Fruit fly (Drosophila melanogaster) whole organism, embryonic: ENCODE measurements around the gene CG6709.

ENCODE experiments used
- Ada2b ChIP-seq: fragments of 200-800 bp; sonication (Bioruptor generic); IDR thresholded peaks from 2 replicates; pipeline ENCODE4 v1.3.6; 2022; ENCODE audit warnings: missing biosample characterization, missing genetic modification characterization
- Antp ChIP-seq: fragments of 200-800 bp; sonication (Bioruptor generic); optimal IDR thresholded peaks from 3 replicates; lab custom pipeline; 2016; ENCODE audit warnings: missing biosample characterization, missing genetic modification characterization
- Asciz ChIP-seq: fragments of 200-800 bp; sonication (Bioruptor generic); optimal IDR thresholded peaks from 2 replicates; lab custom pipeline; 2017; ENCODE audit warnings: missing biosample characterization, mild to moderate bottlenecking, missing genetic modification characterization, missing genetic modification reagents
- B-H1 ChIP-seq: fragments of 200-800 bp; sonication (Bioruptor generic); IDR thresholded peaks from 3 replicates; pipeline ENCODE4 v1.3.6; 2022; ENCODE audit warnings: missing biosample characterization, missing genetic modification characterization
- CG11560 ChIP-seq: fragments of 200-800 bp; sonication (Bioruptor generic); IDR thresholded peaks from 3 replicates; pipeline ENCODE4 v1.3.6; 2022; ENCODE audit warnings: missing biosample characterization, missing genetic modification characterization
- CG11723 ChIP-seq: fragments of 200-800 bp; sonication (Bioruptor generic); optimal IDR thresholded peaks from 2 replicates; lab custom pipeline; 2017; ENCODE audit warnings: missing biosample characterization, mild to moderate bottlenecking, missing genetic modification characterization
- CG1233 ChIP-seq: fragments of 200-800 bp; sonication (Bioruptor generic); optimal IDR thresholded peaks from 4 replicates; lab custom pipeline; 2018; ENCODE audit warnings: missing biosample characterization, mild to moderate bottlenecking, missing genetic modification characterization
- CG12744 ChIP-seq: fragments of 200-800 bp; sonication (Bioruptor generic); optimal IDR thresholded peaks from 2 replicates; lab custom pipeline; 2016; ENCODE audit warnings: missing biosample characterization, missing genetic modification characterization
- CG12769 ChIP-seq: fragments of 200-800 bp; sonication (Bioruptor generic); optimal IDR thresholded peaks from 2 replicates; lab custom pipeline; 2019; ENCODE audit warnings: missing biosample characterization, mild to moderate bottlenecking, missing genetic modification characterization, moderate library complexity
- CG13123 ChIP-seq: fragments of 200-800 bp; sonication (Bioruptor generic); optimal IDR thresholded peaks from 2 replicates; lab custom pipeline; 2016; ENCODE audit warnings: missing biosample characterization, missing genetic modification characterization
- CG15073 ChIP-seq: fragments of 200-800 bp; sonication (Bioruptor generic); optimal IDR thresholded peaks from 2 replicates; lab custom pipeline; 2016; ENCODE audit warnings: missing biosample characterization, missing genetic modification characterization
- CG17612 ChIP-seq: fragments of 200-800 bp; sonication (Bioruptor generic); IDR thresholded peaks from 2 replicates; pipeline ENCODE4 v1.3.6; 2022; ENCODE audit warnings: missing biosample characterization, missing genetic modification characterization
- CG30020 ChIP-seq: fragments of 200-800 bp; optimal IDR thresholded peaks from 2 replicates; lab custom pipeline; 2019; ENCODE audit warnings: missing biosample characterization, mild to moderate bottlenecking, missing genetic modification characterization, moderate library complexity
- CG31224 ChIP-seq: fragments of 200-800 bp; sonication (Bioruptor generic); IDR thresholded peaks from 2 replicates; pipeline ENCODE4 v1.3.6; 2022; ENCODE audit warnings: missing biosample characterization, missing genetic modification characterization
- CG32767 ChIP-seq: fragments of 200-800 bp; sonication (Bioruptor generic); IDR thresholded peaks from 2 replicates; pipeline ENCODE4 v1.3.6; 2022; ENCODE audit warnings: missing biosample characterization, missing genetic modification characterization
- CG3281 ChIP-seq: fragments of 200-800 bp; sonication (Bioruptor generic); optimal IDR thresholded peaks from 3 replicates; lab custom pipeline; 2017; ENCODE audit warnings: missing biosample characterization, mild to moderate bottlenecking, missing genetic modification characterization
- CG3407 ChIP-seq: fragments of 200-800 bp; sonication (Bioruptor generic); optimal IDR thresholded peaks from 2 replicates; lab custom pipeline; 2018; ENCODE audit warnings: missing biosample characterization, mild to moderate bottlenecking, missing genetic modification characterization
- CG5953 ChIP-seq: fragments of 200-800 bp; sonication (Bioruptor generic); IDR thresholded peaks from 2 replicates; pipeline ENCODE4 v1.3.6; 2022; ENCODE audit warnings: missing biosample characterization, missing genetic modification characterization
- CG6254 ChIP-seq: fragments of 200-800 bp; sonication (Bioruptor generic); optimal IDR thresholded peaks from 3 replicates; lab custom pipeline; 2017; ENCODE audit warnings: mild to moderate bottlenecking, missing biosample characterization, missing genetic modification reagents, missing genetic modification characterization
- CG6683 ChIP-seq: fragments of 200-800 bp; sonication (Bioruptor generic); optimal IDR thresholded peaks from 2 replicates; lab custom pipeline; 2017; ENCODE audit warnings: missing biosample characterization, mild to moderate bottlenecking, missing genetic modification characterization, missing genetic modification reagents
- CG7271 ChIP-seq: fragments of 200-800 bp; sonication (Bioruptor generic); optimal IDR thresholded peaks from 2 replicates; lab custom pipeline; 2018; ENCODE audit warnings: missing biosample characterization, mild to moderate bottlenecking, missing genetic modification characterization, moderate library complexity
- CG8281 ChIP-seq: fragments of 200-800 bp; sonication (Bioruptor generic); optimal IDR thresholded peaks from 2 replicates; lab custom pipeline; 2018; ENCODE audit warnings: missing biosample characterization, mild to moderate bottlenecking, missing genetic modification characterization, moderate library complexity
- CG8944 ChIP-seq: fragments of 200-800 bp; sonication (Bioruptor generic); optimal IDR thresholded peaks from 3 replicates; lab custom pipeline; 2016; ENCODE audit warnings: missing biosample characterization, missing genetic modification characterization
- CG9932 ChIP-seq: fragments of 200-800 bp; sonication (Bioruptor generic); IDR thresholded peaks from 2 replicates; pipeline ENCODE4 v1.3.6; 2022; ENCODE audit warnings: missing biosample characterization, missing genetic modification characterization
- CrebB ChIP-seq: fragments of 200-800 bp; sonication (Bioruptor generic); optimal IDR thresholded peaks from 3 replicates; lab custom pipeline; 2018; ENCODE audit warnings: missing biosample characterization, mild to moderate bottlenecking, missing genetic modification characterization
- D19A ChIP-seq: fragments of 200-800 bp; optimal IDR thresholded peaks from 3 replicates; lab custom pipeline; 2019; ENCODE audit warnings: missing biosample characterization, mild to moderate bottlenecking, missing genetic modification characterization, moderate library complexity
- Dll ChIP-seq: fragments of 200-800 bp; sonication (Bioruptor generic); IDR thresholded peaks from 4 replicates; pipeline ENCODE4 v1.3.6; 2022; ENCODE audit warnings: missing biosample characterization, missing genetic modification characterization; ENCODE audit not compliant: partially characterized antibody
- Doc2 ChIP-seq: fragments of 200-800 bp; sonication (Bioruptor generic); IDR thresholded peaks from 2 replicates; pipeline ENCODE4 v1.3.6; 2022; ENCODE audit warnings: missing biosample characterization, missing genetic modification characterization
- E2f1 ChIP-seq: fragments of 200-800 bp; sonication (Bioruptor generic); IDR thresholded peaks from 2 replicates; pipeline ENCODE4 v1.3.6; 2022; ENCODE audit warnings: missing biosample characterization, missing genetic modification characterization
- HLHmδ ChIP-seq: fragments of 200-800 bp; sonication (Bioruptor generic); optimal IDR thresholded peaks from 2 replicates; lab custom pipeline; 2018; ENCODE audit warnings: missing biosample characterization, mild to moderate bottlenecking, missing genetic modification characterization, moderate library complexity
- MBD-R2 ChIP-seq: fragments of 200-800 bp; sonication (Bioruptor generic); IDR thresholded peaks from 2 replicates; pipeline ENCODE4 v1.3.6; 2022; ENCODE audit warnings: missing biosample characterization, missing genetic modification characterization
- Nf-YA ChIP-seq: fragments of 200-800 bp; sonication (Bioruptor generic); IDR thresholded peaks from 2 replicates; pipeline ENCODE4 v1.3.6; 2022; ENCODE audit warnings: missing biosample characterization, missing genetic modification characterization
- PHDP ChIP-seq: fragments of 200-800 bp; sonication (Bioruptor generic); optimal IDR thresholded peaks from 3 replicates; lab custom pipeline; 2018; ENCODE audit warnings: missing biosample characterization, mild to moderate bottlenecking, missing genetic modification characterization, moderate library complexity
- Pdp1 ChIP-seq, 2 experiments: fragments of 200-800 bp; sonication (Bioruptor generic); optimal IDR thresholded peaks; 3 replicates each; lab custom pipeline; 2016; ENCODE audit warnings: missing biosample characterization in 2 of 2, missing genetic modification characterization in 2 of 2, mild to moderate bottlenecking in 1 of 2, moderate library complexity in 1 of 2
- Six4 ChIP-seq: fragments of 200-800 bp; sonication (Bioruptor generic); optimal IDR thresholded peaks from 2 replicates; lab custom pipeline; 2016; ENCODE audit warnings: missing biosample characterization, missing genetic modification characterization
- Tbp ChIP-seq: fragments of >200 bp; optimal IDR thresholded peaks from 2 replicates; lab custom pipeline; 2018; ENCODE audit warnings: missing biosample characterization, missing genetic modification characterization
- ab ChIP-seq: fragments of 200-800 bp; sonication (Bioruptor generic); optimal IDR thresholded peaks from 2 replicates; lab custom pipeline; 2016; ENCODE audit warnings: missing biosample characterization, missing genetic modification characterization
- abd-A ChIP-seq: fragments of 200-800 bp; sonication (Bioruptor generic); optimal IDR thresholded peaks from 3 replicates; lab custom pipeline; 2019; ENCODE audit warnings: missing biosample characterization, mild to moderate bottlenecking, missing genetic modification characterization, moderate library complexity
- al ChIP-seq: fragments of 200-800 bp; sonication (Bioruptor generic); IDR thresholded peaks from 2 replicates; pipeline ENCODE4 v1.3.6; 2022; ENCODE audit warnings: missing biosample characterization, missing genetic modification characterization
- btn ChIP-seq: fragments of 200-800 bp; sonication (Bioruptor generic); optimal IDR thresholded peaks from 2 replicates; lab custom pipeline; 2016; ENCODE audit warnings: missing biosample characterization, missing genetic modification characterization
- cg ChIP-seq: fragments of 200-800 bp; sonication (Bioruptor generic); optimal IDR thresholded peaks from 3 replicates; lab custom pipeline; 2019; ENCODE audit warnings: missing biosample characterization, mild to moderate bottlenecking, missing genetic modification characterization, moderate library complexity
- crol ChIP-seq: fragments of 200-800 bp; sonication (Bioruptor generic); IDR thresholded peaks from 2 replicates; pipeline ENCODE4 v1.3.6; 2022; ENCODE audit warnings: missing biosample characterization, missing genetic modification characterization
- dimm ChIP-seq: fragments of 200-800 bp; sonication (Bioruptor generic); IDR thresholded peaks from 2 replicates; pipeline ENCODE4 v1.3.6; 2022; ENCODE audit warnings: missing biosample characterization, missing genetic modification characterization
- fru ChIP-seq: fragments of >200 bp; optimal IDR thresholded peaks from 2 replicates; lab custom pipeline; 2017
- gce ChIP-seq: fragments of 200-800 bp; sonication (Bioruptor generic); IDR thresholded peaks from 3 replicates; pipeline ENCODE4 v1.3.6; 2022; ENCODE audit warnings: missing biosample characterization, missing genetic modification characterization
- gem ChIP-seq: fragments of 200-800 bp; sonication (Bioruptor generic); optimal IDR thresholded peaks from 2 replicates; lab custom pipeline; 2019; ENCODE audit warnings: missing biosample characterization, mild to moderate bottlenecking, missing genetic modification characterization, moderate library complexity
- gt ChIP-seq: fragments of 200-800 bp; sonication (Bioruptor generic); IDR thresholded peaks from 2 replicates; pipeline ENCODE4 v1.3.6; 2022; ENCODE audit warnings: missing biosample characterization, missing genetic modification characterization
- jing ChIP-seq: fragments of 200-800 bp; sonication (Bioruptor generic); optimal IDR thresholded peaks from 2 replicates; lab custom pipeline; 2018; ENCODE audit warnings: missing biosample characterization, mild to moderate bottlenecking, missing genetic modification characterization
- sd ChIP-seq: fragments of 200-800 bp; sonication (Bioruptor generic); optimal IDR thresholded peaks from 3 replicates; lab custom pipeline; 2018; ENCODE audit warnings: missing biosample characterization, mild to moderate bottlenecking, missing genetic modification characterization, moderate library complexity
- tap ChIP-seq: fragments of 200-800 bp; optimal IDR thresholded peaks from 3 replicates; lab custom pipeline; 2019; ENCODE audit warnings: missing biosample characterization, mild to moderate bottlenecking, missing genetic modification characterization, moderate library complexity
- zfh1 ChIP-seq: fragments of 200-800 bp; sonication (Bioruptor generic); IDR thresholded peaks from 3 replicates; pipeline ENCODE4 v1.3.6; 2022; ENCODE audit warnings: missing biosample characterization, missing genetic modification characterization

CG6709 gene

DNA sequence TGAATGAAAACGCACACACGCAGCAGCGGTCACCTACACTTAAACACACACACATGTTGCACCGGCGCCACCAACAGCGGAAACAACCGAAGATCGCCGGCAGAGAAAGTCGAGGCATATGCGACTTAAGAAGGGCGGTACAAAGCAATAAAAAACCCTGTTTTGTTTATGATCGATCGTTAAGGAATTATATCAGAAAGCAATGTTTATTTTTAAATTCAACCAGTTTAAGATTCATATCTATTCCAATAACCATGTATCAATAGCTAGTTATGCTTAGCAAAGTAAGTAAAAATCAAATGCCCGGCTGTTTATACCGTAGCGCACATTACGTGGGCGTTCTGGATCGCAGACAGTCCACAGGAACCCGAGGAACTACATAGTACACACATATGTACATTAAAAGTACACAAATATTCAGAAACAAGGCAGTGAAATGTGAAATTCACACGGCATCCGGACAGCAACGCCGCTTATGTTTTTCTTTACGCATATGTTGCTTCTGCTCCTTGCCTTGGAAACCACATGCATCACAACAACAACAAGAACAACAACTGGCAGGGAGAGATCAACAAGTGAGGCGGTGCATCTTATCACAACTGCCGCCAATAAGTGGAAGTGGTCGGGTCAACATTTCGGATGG is 38.6 kb downstream of the CG6709 start (continued):
- TF ChIP-seq zfh1 (GFP tag; lab: Robert Waterston, UW) (peak; percentile 99), fru (lab: Kevin White, UChicago) (no peak), Asciz (peak; percentile 98), sd (tag; lab: Kevin White, UChicago) (peak; percentile 80), Nf-YA (peak; percentile 93), CG13123 (peak; percentile 94), gt (peak; percentile 97), E2f1 (GFP tag; lab: Robert Waterston, UW) (peak; percentile 95), CG3281 (peak; percentile 93), Doc2 (GFP tag; lab: Robert Waterston, UW) (peak; percentile 84), Tbp (GFP tag; lab: Kevin White, UChicago) (no peak), al (GFP tag; lab: Robert Waterston, UW) (peak; percentile 89), Dll (no peak), Pdp1 (GFP tag; optimal IDR thresholded peaks at IDR 0.05; lab: Kevin White, UChicago) (peak; percentile 95 to 97), CG7271 (tag; lab: Kevin White, UChicago) (peak; percentile 91), gce (GFP tag; lab: Robert Waterston, UW) (peak; percentile 99), btn (GFP tag; lab: Kevin White, UChicago) (peak; percentile 98), tap (tag; lab: Kevin White, UChicago) (peak; percentile 97), CG6683 (peak; percentile 87), CG12769 (tag; lab: Kevin White, UChicago) (peak; percentile 94), CG30020 (tag; lab: Kevin White, UChicago) (peak; percentile 77), crol (peak; percentile 81), gem (tag; lab: Kevin White, UChicago) (peak; percentile 98), Ada2b (GFP tag; lab: Robert Waterston, UW) (peak; percentile 94), CG11560 (tag; lab: Robert Waterston, UW) (no peak; the same call in 2 of the 3 replicates), B-H1 (GFP tag; lab: Robert Waterston, UW) (peak; percentile 93), ab (GFP tag; lab: Kevin White, UChicago) (peak; percentile 94), CG12744 (GFP tag; lab: Kevin White, UChicago) (peak; percentile 94), PHDP (tag; lab: Kevin White, UChicago) (peak; percentile 93), CG15073 (GFP tag; lab: Kevin White, UChicago) (peak; percentile 85), CG3407 (peak; percentile 96), CrebB (tag; lab: Kevin White, UChicago) (peak; percentile 91), CG9932 (GFP tag; lab: Robert Waterston, UW) (peak; percentile 91), CG8281 (tag; lab: Kevin White, UChicago) (peak; percentile 86), jing (GFP tag; lab: Kevin White, UChicago) (peak; percentile 94), D19A (tag; lab: Kevin White, UChicago) (peak; percentile 96), CG11723 (GFP tag; lab: Kevin White, UChicago) (peak; percentile 94), Antp (GFP tag; lab: Kevin White, UChicago) (peak; percentile 98), cg (GFP tag; lab: Kevin White, UChicago) (peak; percentile 88), abd-A (peak; percentile 58), Six4 (GFP tag; lab: Kevin White, UChicago) (peak; percentile 97), CG5953 (peak; percentile 97), CG1233 (GFP tag; lab: Kevin White, UChicago) (peak; percentile 94), CG17612 (GFP tag; lab: Robert Waterston, UW) (peak; percentile 92), HLHmδ (peak; percentile 68), CG6254 (GFP tag; lab: Kevin White, UChicago) (peak; percentile 97), MBD-R2 (GFP tag; lab: Robert Waterston, UW) (peak; percentile 64; the same call in 1 of the 2 replicates), CG32767 (GFP tag; lab: Robert Waterston, UW) (peak; percentile 97), dimm (peak; percentile 93), CG31224 (peak; percentile 89), CG8944 (GFP tag; lab: Kevin White, UChicago) (peak; percentile 97)
